Fruit fly (Drosophila melanogaster) whole organism: ENCODE results near the gene Hex-t2.

Experiments used
- CG8478 ChIP-seq: fragments of >200 bp; optimal IDR thresholded peaks from 2 replicates; lab custom pipeline; 2018; ENCODE audit warnings: inconsistent platforms
- Dll ChIP-seq: fragments of >200 bp; optimal IDR thresholded peaks from 2 replicates; lab custom pipeline; 2017
- EcR ChIP-seq, 2 experiments: fragments of >200 bp; optimal IDR thresholded peaks; 2 replicates each; lab custom pipeline; 2017; ENCODE audit warnings: missing biosample characterization in 2 of 2, missing genetic modification characterization in 2 of 2, missing genetic modification reagents in 2 of 2
- pan ChIP-seq: fragments of >200 bp; optimal IDR thresholded peaks from 2 replicates; lab custom pipeline; 2017
- psq ChIP-seq: fragments of >200 bp; optimal IDR thresholded peaks from 2 replicates; lab custom pipeline; 2017
- usp ChIP-seq: fragments of >200 bp; optimal IDR thresholded peaks from 2 replicates; lab custom pipeline; 2017; ENCODE audit warnings: missing biosample characterization, missing genetic modification characterization, mixed read lengths

- TF ChIP-seq pan (lab: Kevin White, UChicago) (no peak), CG8478 (lab: Kevin White, UChicago) (no peak), EcR (GFP tag; optimal IDR thresholded peaks at IDR 0.05; lab: Kevin White, UChicago) (no peak), Dll (lab: Kevin White, UChicago) (no peak), usp (GFP tag; lab: Kevin White, UChicago) (no peak), psq (lab: Kevin White, UChicago) (no peak)
These were observed 49.9 kb downstream of the Hex-t2 start for dm6 chr3R:26500355-26500754.
